Worm (Caenorhabditis elegans): ENCODE results near the gene R04B3.3.

DNA sequence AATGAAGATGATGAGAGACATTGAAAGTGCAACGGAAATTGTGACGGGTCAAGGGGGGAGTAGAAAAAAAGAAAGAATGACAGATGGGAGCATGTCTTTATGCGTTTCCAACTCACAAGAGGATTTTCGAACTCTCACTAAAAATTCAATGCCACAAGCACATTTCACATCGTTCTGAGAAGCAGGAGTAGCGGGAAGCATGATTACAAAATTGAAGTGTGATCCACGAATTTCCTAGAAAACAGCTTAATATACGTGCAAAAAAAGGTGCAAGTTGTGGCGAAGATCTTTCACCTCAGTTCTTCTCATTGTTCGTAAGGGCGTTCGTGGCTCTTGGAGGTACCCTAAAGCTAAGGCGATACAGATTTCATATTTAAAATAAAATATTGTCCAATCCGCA is 31.0 kb upstream of the R04B3.3 start:
- no peak for TF ChIP-seq ceh-16 (tag; optimal IDR thresholded peaks at IDR 0.05)
- no peak for TF ChIP-seq nhr-76 (tag; optimal IDR thresholded peaks at IDR 0.05)
- no peak for TF ChIP-seq fos-1 (tag; optimal IDR thresholded peaks at IDR 0.05)
- TF ChIP-seq egl-27 (tag; optimal IDR thresholded peaks at IDR 0.05) = no peak
- TF ChIP-seq aly-2 (tag; optimal IDR thresholded peaks at IDR 0.05) = no peak
- TF ChIP-seq nfya-1 (tag; optimal IDR thresholded peaks at IDR 0.05; ENCODE audit: insufficient read depth) = no peak
- TF ChIP-seq ztf-4 (tag; optimal IDR thresholded peaks at IDR 0.05) = no peak
- TF ChIP-seq ceh-82 (tag; optimal IDR thresholded peaks at IDR 0.05) = no peak
- no peak for TF ChIP-seq nhr-11 (tag; optimal IDR thresholded peaks at IDR 0.05)

All from whole organism, L3 larva.